Fruit fly (Drosophila melanogaster): ENCODE results near the gene CG17380.

- no peak for TF ChIP-seq CTCF (optimal IDR thresholded peaks at IDR 0.05)
- TF ChIP-seq CG8478 (optimal IDR thresholded peaks at IDR 0.05), result no peak
Measured at dm6 chr3R:23368235-23368634, 35.3 kb downstream of the CG17380 start.
